Worm (Caenorhabditis elegans) whole organism, L1 larva: Measurements from ENCODE around the gene T23E1.3.

Experiments used
- Y116A8C.19 ChIP-seq: sonication (generic microtip); optimal IDR thresholded peaks from 2 replicates; lab custom pipeline; 2016; ENCODE audit warnings: missing compliant biosample characterization, missing genetic modification characterization, borderline replicate concordance
- ama-1 ChIP-seq: fragments of 150-350 bp; optimal IDR thresholded peaks from 2 replicates; lab custom pipeline; 2014
- grh-1 ChIP-seq: fragments of 200-800 bp; sonication (Bioruptor generic); IDR thresholded peaks from 2 replicates; pipeline ENCODE4 v1.3.6; 2022; ENCODE audit warnings: missing genetic modification reagents, missing genetic modification characterization, missing compliant biosample characterization
- pqm-1 ChIP-seq: sonication (generic microtip); optimal IDR thresholded peaks from 3 replicates; lab custom pipeline; 2017; ENCODE audit warnings: missing biosample characterization, missing genetic modification characterization
- skn-1 ChIP-seq: fragments of 150-350 bp; optimal IDR thresholded peaks from 2 replicates; lab custom pipeline; 2014; ENCODE audit warnings: missing biosample characterization, missing genetic modification characterization
- snpc-4 ChIP-seq: fragments of 150-350 bp; optimal IDR thresholded peaks from 2 replicates; lab custom pipeline; 2014; ENCODE audit warnings: missing biosample characterization, missing genetic modification characterization
- xbp-1 ChIP-seq: sonication (generic microtip); optimal IDR thresholded peaks from 2 replicates; lab custom pipeline; 2016; ENCODE audit warnings: missing genetic modification characterization, missing compliant biosample characterization

ce11 chrIV:3196367-3196766, 50.7 kb downstream of the T23E1.3 start:
- TF ChIP-seq xbp-1 (tag; lab: Kevin White, UChicago) (no peak), ama-1 (lab: Kevin White, UChicago) (no peak), skn-1 (tag; lab: Kevin White, UChicago) (no peak), pqm-1 (tag; lab: Kevin White, UChicago) (no peak), Y116A8C.19 (tag; lab: Kevin White, UChicago) (no peak), snpc-4 (tag; lab: Kevin White, UChicago) (no peak), grh-1 (no peak)
